Worm (Caenorhabditis elegans): ENCODE results near the gene T07D4.5.
A peak's percentile ranks its signal among the peaks of the same experiment; 100 is the strongest.

Gene T07D4.5

DNA sequence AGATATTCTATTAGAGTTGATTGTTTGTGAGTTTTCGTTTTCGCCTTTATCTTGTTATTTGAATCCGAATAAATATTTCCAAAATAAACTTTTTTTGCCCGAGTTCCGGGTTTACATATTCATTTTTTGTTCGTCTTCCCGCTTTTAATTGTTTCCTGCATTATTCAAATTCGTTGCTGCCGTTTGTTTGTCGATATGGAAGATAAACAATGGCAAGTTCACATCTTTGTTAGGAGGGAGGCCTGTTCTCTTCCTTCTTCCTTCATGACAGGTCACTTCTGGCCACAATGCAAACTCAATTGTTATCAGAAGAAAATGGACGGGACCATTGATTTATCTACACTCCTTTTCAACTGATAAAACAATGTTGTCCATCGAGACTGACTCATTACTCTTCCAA is 5.5 kb upstream of the T07D4.5 start:
- TF ChIP-seq lin-39 (tag; optimal IDR thresholded peaks at IDR 0.05) (no peak), ceh-82 (tag; optimal IDR thresholded peaks at IDR 0.05) (no peak), nhr-23 (tag; optimal IDR thresholded peaks at IDR 0.05) (no peak), R02D3.7 (tag; optimal IDR thresholded peaks at IDR 0.05) (no peak), ztf-1 (GFP tag; conservative IDR thresholded peaks at IDR 0.05) (no peak), lin-11 (tag; optimal IDR thresholded peaks at IDR 0.05) (no peak), elt-1 (tag; optimal IDR thresholded peaks at IDR 0.05) (no peak), mdl-1 (tag; optimal IDR thresholded peaks at IDR 0.05) (no peak), ztf-4 (tag; optimal IDR thresholded peaks at IDR 0.05) (no peak), C34F6.9 (tag; optimal IDR thresholded peaks at IDR 0.05) (no peak), nhr-237 (tag; optimal IDR thresholded peaks at IDR 0.05) (no peak), lsy-2 (tag; optimal IDR thresholded peaks at IDR 0.05) (no peak), snpc-4 (tag; optimal IDR thresholded peaks at IDR 0.05) (no peak), F13H6.1 (tag; optimal IDR thresholded peaks at IDR 0.05) (no peak), ZK546.5 (tag; optimal IDR thresholded peaks at IDR 0.05) (no peak), alr-1 (tag; optimal IDR thresholded peaks at IDR 0.05) (no peak), dmd-4 (tag; optimal IDR thresholded peaks at IDR 0.05) (no peak), lin-13 (GFP tag; optimal IDR thresholded peaks at IDR 0.05) (no peak), nhr-10 (tag; optimal IDR thresholded peaks at IDR 0.05) (no peak), sma-9 (GFP tag; optimal IDR thresholded peaks at IDR 0.05) (no peak), sma-9 (tag; optimal IDR thresholded peaks at IDR 0.05) (no peak)

DNA sequence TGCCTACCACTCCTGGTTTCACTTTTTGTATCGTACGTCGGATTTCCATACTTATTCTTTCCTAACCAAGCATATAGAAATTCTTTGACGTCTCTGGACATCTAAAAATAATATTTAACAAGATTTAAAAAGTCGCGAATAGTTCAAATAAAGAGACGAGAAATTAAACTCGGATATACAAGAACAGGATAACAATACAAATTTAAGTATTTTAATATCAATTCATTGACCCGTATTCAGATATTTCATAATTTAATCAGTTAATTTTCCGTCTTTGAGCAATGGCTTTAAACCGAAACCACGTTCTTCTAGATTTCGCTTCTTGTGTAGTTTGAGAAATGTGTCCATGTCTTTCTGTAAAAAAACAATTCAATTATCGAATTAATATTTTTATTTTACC is 573 bp downstream of the T07D4.5 start, which contains the start of gene rha-1:
TSS of gene rha-1 (minus strand) at position 101 of the 400 bp plus-strand sequence.
- TF ChIP-seq blmp-1 (tag; optimal IDR thresholded peaks at IDR 0.05; ENCODE audit: insufficient read depth) (no peak), nhr-23 (tag; optimal IDR thresholded peaks at IDR 0.05) (no peak), elt-1 (tag; optimal IDR thresholded peaks at IDR 0.05) (no peak), skn-1 (tag; optimal IDR thresholded peaks at IDR 0.05) (no peak), nhr-21 (tag; optimal IDR thresholded peaks at IDR 0.05) (no peak), snpc-4 (tag; optimal IDR thresholded peaks at IDR 0.05) (no peak)

DNA sequence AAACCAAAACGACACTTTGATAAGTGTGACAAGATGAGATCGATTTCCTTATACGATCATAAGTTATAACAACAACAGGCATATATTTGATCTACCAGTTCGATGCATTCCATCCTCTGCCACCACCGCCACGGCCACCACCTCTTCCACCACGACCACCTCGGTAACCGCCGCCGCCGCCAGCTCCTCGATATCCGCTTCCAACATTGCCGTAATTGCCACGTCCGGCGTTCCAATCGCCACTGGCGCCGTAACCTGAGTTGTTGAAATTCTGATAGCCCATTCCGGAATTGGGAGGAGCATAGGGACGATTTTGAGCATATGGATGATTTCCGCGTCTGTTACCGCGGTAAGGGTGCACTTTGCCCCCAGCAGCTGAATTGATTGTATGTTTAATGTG is 5.6 kb downstream of the T07D4.5 start:
- TF ChIP-seq ceh-16 (tag; optimal IDR thresholded peaks at IDR 0.05) (no peak), nhr-25 (tag; optimal IDR thresholded peaks at IDR 0.05) (no peak), unc-55 (GFP tag; optimal IDR thresholded peaks at IDR 0.05) (no peak), fos-1 (tag; optimal IDR thresholded peaks at IDR 0.05) (no peak), ztf-4 (tag; optimal IDR thresholded peaks at IDR 0.05) (no peak), skn-1 (tag; optimal IDR thresholded peaks at IDR 0.05) (no peak), nhr-77 (tag; optimal IDR thresholded peaks at IDR 0.05) (no peak), lin-39 (tag; optimal IDR thresholded peaks at IDR 0.05) (no peak)

DNA sequence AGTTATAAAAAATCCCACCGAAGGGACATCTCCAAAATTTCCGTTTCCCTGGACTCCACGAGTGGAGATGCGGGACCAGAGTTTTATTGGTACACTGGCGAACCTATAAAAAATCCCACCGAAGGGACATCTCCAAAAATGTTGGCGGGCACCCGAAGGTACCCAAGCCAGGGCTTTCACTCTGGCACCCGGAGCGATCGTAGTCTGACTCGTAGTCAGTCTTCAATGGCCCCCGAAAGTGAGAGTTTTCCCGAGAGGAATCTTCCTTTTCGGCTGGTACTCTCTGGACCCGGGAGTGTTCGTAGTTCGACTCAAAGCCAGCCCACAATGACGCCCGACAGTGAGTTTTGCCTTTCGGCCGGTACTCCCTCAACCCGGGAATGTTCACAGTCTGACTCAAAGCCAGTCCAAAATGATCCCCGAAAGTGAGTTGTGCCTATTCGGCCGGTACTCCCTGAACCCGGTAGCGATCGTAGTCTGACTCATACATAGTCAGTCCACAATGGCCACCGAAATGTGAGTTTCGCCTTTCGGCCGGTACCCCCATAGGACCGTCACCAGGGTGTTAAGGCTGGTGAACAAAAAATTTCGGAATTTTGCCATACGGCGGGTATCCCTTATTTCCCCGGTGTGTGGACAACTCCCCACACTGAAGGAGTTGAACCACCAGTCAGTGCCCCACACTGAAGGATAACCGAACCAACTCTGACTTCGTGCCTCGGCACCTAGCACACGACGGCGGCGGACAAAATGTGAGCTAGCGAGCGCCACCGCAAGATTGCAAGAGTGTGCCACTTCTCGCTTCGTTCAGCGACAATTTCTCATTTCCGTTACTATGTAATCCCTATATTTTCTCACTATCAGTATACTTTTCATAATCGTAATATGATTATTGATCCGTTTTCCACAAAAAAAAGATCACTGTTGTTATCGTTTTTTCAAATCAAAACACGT is 6.8 kb downstream of the T07D4.5 start:
- TF ChIP-seq snpc-4 (tag; optimal IDR thresholded peaks at IDR 0.05), result peak; percentile 67
- TF ChIP-seq alr-1 (tag; optimal IDR thresholded peaks at IDR 0.05), result no peak

DNA sequence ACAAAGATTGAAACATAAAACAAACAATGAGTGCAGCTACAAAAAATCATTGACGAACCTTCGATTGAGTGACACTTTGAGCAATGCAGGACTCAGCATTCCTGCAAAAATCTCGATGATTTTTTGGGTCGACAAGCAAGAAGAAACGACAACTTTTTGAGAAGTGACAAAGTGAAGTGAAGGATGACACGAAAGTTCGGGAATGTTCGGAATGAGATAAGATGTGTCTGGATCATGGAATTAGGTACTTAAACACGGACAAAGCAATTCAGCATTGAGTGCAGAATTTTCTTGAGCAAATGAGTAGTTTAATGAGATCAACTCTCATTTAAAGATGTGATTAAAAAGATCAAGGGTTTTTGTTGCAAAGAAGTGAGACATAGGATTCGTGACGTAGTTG is 10.3 kb downstream of the T07D4.5 start, which contains the start of gene T07D4.2:
TSS of gene T07D4.2 (minus strand) at position 101 of the 400 bp plus-strand sequence.
- TF ChIP-seq nhr-237 (tag; optimal IDR thresholded peaks at IDR 0.05) (no peak), ztf-1 (GFP tag; conservative IDR thresholded peaks at IDR 0.05) (no peak)

DNA sequence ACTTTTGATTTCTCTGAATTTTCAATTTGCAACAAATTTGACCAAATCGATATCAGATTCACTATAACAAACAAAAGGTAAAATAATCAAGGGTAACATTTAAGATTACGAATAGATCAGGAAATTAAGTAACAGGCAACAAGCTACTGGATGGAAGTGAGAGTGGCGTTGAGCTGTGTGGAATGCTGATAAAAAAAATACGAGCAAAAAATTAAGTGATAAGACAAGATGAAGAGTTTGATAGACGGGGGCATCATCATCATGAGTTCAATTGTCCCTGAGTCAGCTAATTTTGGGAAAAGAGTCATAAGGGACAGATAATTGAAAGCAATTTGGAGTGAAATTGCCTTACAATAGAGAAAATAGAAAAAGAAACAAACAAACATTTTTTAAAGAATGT is 17.3 kb downstream of the T07D4.5 start:
- peak; percentile 9 for TF ChIP-seq crh-2 (tag; optimal IDR thresholded peaks at IDR 0.05)
- TF ChIP-seq fos-1 (tag; optimal IDR thresholded peaks at IDR 0.05), result peak; percentile 93
- TF ChIP-seq ama-1 (optimal IDR thresholded peaks at IDR 0.05), result no peak

Measured in whole organism, L2 larva.